Fruit fly (Drosophila melanogaster): ENCODE data around the gene CG3088.

CG3088 gene

dm6 chr3L:9601225-9601624 is at the start of gene CG3088, which contains the start of gene CG3306:
CG3088 (minus strand) TSS chr3L:9601325.
CG3306 (plus strand) TSS chr3L:9601523.
- TF ChIP-seq pan (optimal IDR thresholded peaks at IDR 0.05) = no peak
- no peak for TF ChIP-seq usp (GFP tag; optimal IDR thresholded peaks at IDR 0.05)
- no peak for TF ChIP-seq psq (optimal IDR thresholded peaks at IDR 0.05)
- TF ChIP-seq Dll (optimal IDR thresholded peaks at IDR 0.05) = no peak
- no peak for TF ChIP-seq CG8478 (optimal IDR thresholded peaks at IDR 0.05)
- TF ChIP-seq EcR (GFP tag; optimal IDR thresholded peaks at IDR 0.05) = no peak

DNA sequence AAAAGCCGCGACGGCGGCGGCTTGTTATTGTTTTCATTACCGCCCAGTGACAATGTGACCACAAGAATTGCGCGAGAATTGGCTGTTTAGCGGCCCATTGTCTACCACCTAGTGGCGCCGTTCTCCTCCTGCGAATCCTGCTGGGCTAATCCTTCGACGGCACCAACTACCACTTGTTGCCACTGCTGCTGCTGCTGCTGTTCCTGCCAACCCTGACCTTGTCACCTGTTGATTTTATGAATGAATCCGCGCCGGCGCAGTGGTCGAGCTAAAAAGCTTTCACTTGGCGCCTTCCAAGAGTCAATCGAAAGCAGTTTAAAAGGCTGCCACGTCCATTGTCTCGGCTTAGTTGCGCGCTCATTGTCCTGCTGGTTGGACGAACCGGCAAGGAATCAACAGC is 42.6 kb upstream of the CG3088 start, which contains the start of gene CNMaR:
CNMaR (plus strand) TSS at position 348 of the 400 bp plus-strand sequence.
- TF ChIP-seq Dll (optimal IDR thresholded peaks at IDR 0.05) (no peak), pan (optimal IDR thresholded peaks at IDR 0.05) (no peak), CG8478 (optimal IDR thresholded peaks at IDR 0.05) (no peak), psq (optimal IDR thresholded peaks at IDR 0.05) (no peak), usp (GFP tag; optimal IDR thresholded peaks at IDR 0.05) (no peak), EcR (GFP tag; optimal IDR thresholded peaks at IDR 0.05) (no peak)

dm6 chr3L:9640713-9641112 is 39.6 kb upstream of the CG3088 start, which contains the start of gene CG18180:
CG18180 (plus strand) TSS chr3L:9641013.
- TF ChIP-seq EcR (GFP tag; optimal IDR thresholded peaks at IDR 0.05) (no peak), psq (optimal IDR thresholded peaks at IDR 0.05) (no peak), CG8478 (optimal IDR thresholded peaks at IDR 0.05) (no peak), pan (optimal IDR thresholded peaks at IDR 0.05) (no peak), Dll (optimal IDR thresholded peaks at IDR 0.05) (no peak), usp (GFP tag; optimal IDR thresholded peaks at IDR 0.05) (no peak)

DNA sequence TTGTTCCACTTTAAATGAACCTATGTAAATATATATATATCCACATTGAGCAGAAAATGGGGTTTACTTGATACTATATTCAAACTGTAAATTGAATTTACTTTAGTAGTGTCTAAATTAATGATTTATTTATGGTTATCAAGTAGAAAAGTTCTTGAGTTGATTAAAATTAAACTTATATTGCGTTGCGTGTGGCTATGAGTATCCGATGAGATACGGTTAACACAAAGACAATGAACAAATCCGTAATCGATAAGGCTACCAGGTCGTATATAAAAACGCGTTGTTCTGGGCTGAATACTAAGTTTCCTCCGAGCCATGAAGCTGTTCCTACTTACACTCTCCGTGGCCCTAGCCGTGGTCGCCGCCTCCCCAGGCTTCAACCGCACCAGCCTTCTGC is 37.8 kb upstream of the CG3088 start, which contains the start of gene CG18179:
CG18179 (plus strand) TSS at position 301 of the 400 bp plus-strand sequence.
- TF ChIP-seq Dll (optimal IDR thresholded peaks at IDR 0.05) (no peak), psq (optimal IDR thresholded peaks at IDR 0.05) (no peak)

DNA sequence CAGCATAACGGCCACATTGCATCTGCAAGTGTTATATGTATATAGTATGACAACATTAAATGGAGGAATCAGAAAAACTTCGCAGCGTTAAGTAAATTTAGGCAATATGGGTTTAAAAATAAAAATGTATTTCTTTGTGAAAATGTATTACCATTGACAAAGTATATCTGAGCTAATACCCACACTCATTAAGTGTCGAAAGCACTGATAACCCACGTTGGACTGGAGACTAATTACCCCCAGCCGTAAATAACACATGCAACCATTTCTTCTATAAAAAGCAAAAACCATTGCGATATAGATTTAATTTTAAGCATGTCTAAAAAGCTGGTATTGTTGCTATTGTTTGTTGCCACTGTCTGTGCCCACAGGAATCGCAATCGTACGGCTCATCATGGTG is 36.7 kb upstream of the CG3088 start, which contains the start of gene CG8329:
CG8329 (plus strand) TSS at position 301 of the 400 bp plus-strand sequence.
- TF ChIP-seq pan (optimal IDR thresholded peaks at IDR 0.05) = no peak
- TF ChIP-seq CG8478 (optimal IDR thresholded peaks at IDR 0.05) = no peak
- no peak for TF ChIP-seq psq (optimal IDR thresholded peaks at IDR 0.05)
- TF ChIP-seq EcR (GFP tag; optimal IDR thresholded peaks at IDR 0.05) = no peak
- no peak for TF ChIP-seq Dll (optimal IDR thresholded peaks at IDR 0.05)
- TF ChIP-seq usp (GFP tag; optimal IDR thresholded peaks at IDR 0.05) = no peak

- no peak for TF ChIP-seq EcR (GFP tag; optimal IDR thresholded peaks at IDR 0.05)
Observed at dm6 chr3L:9629910-9630309, 28.8 kb upstream of the CG3088 start.

dm6 chr3L:9629093-9629492 is 28.0 kb upstream of the CG3088 start, which contains the start of gene Or67b:
Or67b (minus strand) TSS chr3L:9629193.
- no peak for TF ChIP-seq Dll (optimal IDR thresholded peaks at IDR 0.05)
- TF ChIP-seq psq (optimal IDR thresholded peaks at IDR 0.05) = no peak
- no peak for TF ChIP-seq usp (GFP tag; optimal IDR thresholded peaks at IDR 0.05)
- no peak for TF ChIP-seq EcR (GFP tag; optimal IDR thresholded peaks at IDR 0.05)
- TF ChIP-seq CG8478 (optimal IDR thresholded peaks at IDR 0.05) = no peak
- no peak for TF ChIP-seq pan (optimal IDR thresholded peaks at IDR 0.05)

DNA sequence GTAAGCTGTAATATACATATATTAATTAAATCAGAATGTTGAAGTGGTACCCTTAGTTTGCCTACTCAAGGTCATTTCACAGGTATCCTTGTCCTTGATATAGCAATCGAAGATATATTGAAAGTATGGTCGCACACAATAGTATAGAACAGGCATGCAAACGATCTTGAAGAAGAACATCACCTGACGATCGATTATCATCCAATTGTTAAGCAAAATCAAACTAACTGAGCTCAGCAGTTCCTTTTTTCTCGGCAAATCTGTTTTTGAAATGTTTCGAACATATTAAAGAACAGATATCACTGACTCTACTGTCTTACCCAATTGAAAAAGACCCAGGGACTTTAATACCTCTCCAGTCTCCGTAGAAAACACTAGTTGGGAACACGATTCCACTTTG is 27.3 kb upstream of the CG3088 start, which contains the start of gene Cyp40:
Cyp40 (plus strand) TSS at position 301 of the 400 bp plus-strand sequence.
- no peak for TF ChIP-seq EcR (GFP tag; optimal IDR thresholded peaks at IDR 0.05)
- TF ChIP-seq usp (GFP tag; optimal IDR thresholded peaks at IDR 0.05) = no peak
- no peak for TF ChIP-seq psq (optimal IDR thresholded peaks at IDR 0.05)
- no peak for TF ChIP-seq Dll (optimal IDR thresholded peaks at IDR 0.05)
- no peak for TF ChIP-seq pan (optimal IDR thresholded peaks at IDR 0.05)
- TF ChIP-seq CG8478 (optimal IDR thresholded peaks at IDR 0.05) = no peak

dm6 chr3L:9624014-9624413 is 22.9 kb upstream of the CG3088 start, which contains the start of gene CG3335:
CG3335 (plus strand) TSS chr3L:9624237.
- TF ChIP-seq Dll (optimal IDR thresholded peaks at IDR 0.05) (no peak), CG8478 (optimal IDR thresholded peaks at IDR 0.05) (no peak), psq (optimal IDR thresholded peaks at IDR 0.05) (no peak), usp (GFP tag; optimal IDR thresholded peaks at IDR 0.05) (no peak), EcR (GFP tag; optimal IDR thresholded peaks at IDR 0.05) (no peak), pan (optimal IDR thresholded peaks at IDR 0.05) (no peak)

DNA sequence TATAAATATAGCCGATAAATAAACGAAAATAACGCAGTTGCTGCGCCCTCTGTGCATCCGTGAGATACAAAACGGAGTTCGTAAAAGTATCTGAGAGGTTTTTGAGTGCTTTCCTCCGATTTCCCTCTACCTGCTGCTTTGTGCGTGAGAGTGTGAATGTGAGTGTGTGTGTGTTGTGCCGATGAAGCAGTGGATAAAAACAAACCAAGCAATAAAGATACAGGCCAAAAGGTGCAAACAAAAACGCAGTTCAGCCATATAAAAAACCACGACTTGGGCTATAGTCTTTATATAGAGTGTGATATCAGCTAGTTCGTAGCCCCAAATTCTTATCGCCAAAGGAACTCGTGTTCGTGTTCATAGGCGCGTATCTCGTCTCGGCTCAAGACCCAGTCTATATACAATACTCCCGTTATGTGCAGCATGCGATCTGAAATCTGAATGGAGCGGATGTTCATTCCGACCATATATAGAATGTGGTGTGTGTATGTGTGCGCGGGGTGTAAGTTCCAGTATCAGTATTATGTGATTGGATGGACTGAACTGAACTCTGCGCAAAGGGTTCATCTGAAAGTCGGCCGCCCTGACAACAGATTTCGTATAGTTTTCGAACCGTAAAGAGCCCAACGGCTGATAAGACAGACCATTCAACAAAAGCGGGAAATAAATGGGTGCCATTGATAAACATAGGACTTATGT is 14.5 kb upstream of the CG3088 start:
- TF ChIP-seq usp (GFP tag; optimal IDR thresholded peaks at IDR 0.05) (no peak), Dll (optimal IDR thresholded peaks at IDR 0.05) (no peak), CG8478 (optimal IDR thresholded peaks at IDR 0.05) (no peak), pan (optimal IDR thresholded peaks at IDR 0.05) (no peak), psq (optimal IDR thresholded peaks at IDR 0.05) (no peak), EcR (GFP tag; optimal IDR thresholded peaks at IDR 0.05) (no peak)

DNA sequence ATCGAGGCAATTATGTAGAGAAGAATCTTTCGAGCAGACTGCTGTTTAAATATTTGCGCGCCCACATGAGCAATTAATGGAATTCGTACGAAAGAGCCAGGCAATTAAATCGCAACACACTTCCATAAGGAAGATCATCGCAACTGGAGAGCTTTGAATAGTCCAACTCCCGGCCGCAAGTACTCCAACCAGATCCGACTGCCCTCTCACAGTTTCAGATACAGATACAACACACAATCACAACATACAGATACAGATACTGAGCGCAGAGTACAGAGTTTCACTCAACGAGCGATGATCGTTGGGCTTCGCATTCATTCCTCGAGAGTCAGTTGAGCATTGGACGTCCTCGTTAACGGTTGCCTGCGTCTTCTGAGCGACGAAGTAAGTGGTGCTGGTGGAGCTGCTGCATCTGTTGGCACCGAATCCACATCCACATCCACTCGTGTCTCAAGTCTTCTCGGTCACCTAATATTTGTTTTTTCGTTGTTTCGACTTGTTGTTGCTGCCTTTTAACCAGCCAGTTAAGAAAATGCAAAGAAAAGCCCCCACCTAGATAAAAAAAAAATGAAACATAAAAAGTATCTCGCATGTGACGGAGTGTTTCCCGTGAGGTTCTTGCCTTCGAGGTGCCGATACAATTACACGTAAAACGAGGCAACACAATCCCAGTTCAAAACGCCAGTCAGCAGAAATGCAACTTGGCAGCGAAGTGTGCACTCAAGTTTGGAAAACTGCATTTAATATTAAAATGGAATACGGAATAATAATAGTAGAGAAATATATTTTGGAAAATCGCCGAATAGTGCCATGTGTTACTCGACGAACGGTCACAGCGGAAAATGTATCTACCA is 13.7 kb upstream of the CG3088 start, which contains the start of gene LanB2:
LanB2 (plus strand) TSS at position 326 of the 854 bp plus-strand sequence.
- TF ChIP-seq psq (optimal IDR thresholded peaks at IDR 0.05) (no peak), Dll (optimal IDR thresholded peaks at IDR 0.05) (no peak), CG8478 (optimal IDR thresholded peaks at IDR 0.05) (no peak), usp (GFP tag; optimal IDR thresholded peaks at IDR 0.05) (no peak), pan (optimal IDR thresholded peaks at IDR 0.05) (no peak), EcR (GFP tag; optimal IDR thresholded peaks at IDR 0.05) (no peak)

All from whole organism.